Worm (Caenorhabditis elegans) whole organism, L4 larva: ENCODE results near the gene Y57A10B.6.

Source experiments
- D1046.2 ChIP-seq: fragments of 200-800 bp; sonication (Bioruptor generic); IDR thresholded peaks from 2 replicates; pipeline ENCODE4 v1.3.6; 2022; ENCODE audit warnings: missing genetic modification characterization, missing compliant biosample characterization
- F26F4.8 ChIP-seq: fragments of 200-800 bp; sonication (Bioruptor generic); conservative IDR thresholded peaks from 2 replicates; pipeline ENCODE4 v1.3.6; 2022; ENCODE audit warnings: missing genetic modification characterization, missing compliant biosample characterization
- F37D6.2 ChIP-seq: sonication (generic microtip); optimal IDR thresholded peaks from 2 replicates; lab custom pipeline; 2016; ENCODE audit warnings: mild to moderate bottlenecking, missing genetic modification characterization, missing compliant biosample characterization
- R02D3.7 ChIP-seq: fragments of 150-350 bp; sonication (generic microtip); optimal IDR thresholded peaks from 3 replicates; lab custom pipeline; 2014; ENCODE audit warnings: missing biosample characterization, missing genetic modification characterization
- T26A8.4 ChIP-seq: fragments of 200-800 bp; sonication (Bioruptor generic); IDR thresholded peaks from 2 replicates; pipeline ENCODE4 v1.3.6; 2022; ENCODE audit warnings: missing genetic modification characterization, missing compliant biosample characterization
- ZK337.2 ChIP-seq: fragments of 200-800 bp; sonication (Bioruptor generic); IDR thresholded peaks from 2 replicates; pipeline ENCODE4 v1.3.6; 2022; ENCODE audit warnings: missing genetic modification reagents, missing genetic modification characterization, missing compliant biosample characterization
- aha-1 ChIP-seq: fragments of 150-350 bp; peaks from one replicate; lab custom pipeline; 2014; ENCODE audit warnings: missing biosample characterization, missing genetic modification characterization
- ceh-20 ChIP-seq: fragments of 200-800 bp; sonication (Bioruptor generic); IDR thresholded peaks from 2 replicates; pipeline ENCODE4 v1.3.6; 2022; ENCODE audit warnings: missing genetic modification reagents, missing genetic modification characterization, missing compliant biosample characterization
- dmd-6 ChIP-seq: fragments of 200-800 bp; sonication (Bioruptor generic); IDR thresholded peaks from 2 replicates; pipeline ENCODE4 v1.3.6; 2022; ENCODE audit warnings: missing genetic modification reagents, missing genetic modification characterization, missing compliant biosample characterization
- dve-1 ChIP-seq: sonication (generic microtip); optimal IDR thresholded peaks from 2 replicates; lab custom pipeline; 2017; ENCODE audit warnings: antibody characterized with exemption, mild to moderate bottlenecking, missing genetic modification characterization, missing compliant biosample characterization; ENCODE audit not compliant: insufficient read depth
- egl-43 ChIP-seq: fragments of 200-800 bp; sonication (Bioruptor generic); IDR thresholded peaks from 2 replicates; pipeline ENCODE4 v1.3.6; 2022; ENCODE audit warnings: missing genetic modification reagents, missing genetic modification characterization, missing compliant biosample characterization
- hif-1 ChIP-seq, 2 experiments: sonication (generic microtip); optimal IDR thresholded peaks; 2 replicates each; lab custom pipeline; 2016 to 2017; ENCODE audit warnings: missing compliant biosample characterization in 2 of 2, missing genetic modification characterization in 2 of 2, missing genetic modification reagents in 2 of 2, missing genotype in 2 of 2, mild to moderate bottlenecking in 1 of 2
- hmg-1.1 ChIP-seq: fragments of 200-800 bp; sonication (Bioruptor generic); IDR thresholded peaks from 2 replicates; pipeline ENCODE4 v1.3.6; 2022; ENCODE audit warnings: missing genetic modification reagents, missing genetic modification characterization, missing compliant biosample characterization
- jun-1 ChIP-seq: fragments of 150-350 bp; optimal IDR thresholded peaks from 2 replicates; lab custom pipeline; 2014; ENCODE audit warnings: missing biosample characterization, missing genetic modification reagents, missing genetic modification characterization
- lin-1 ChIP-seq: fragments of 200-800 bp; sonication (Bioruptor generic); IDR thresholded peaks from 2 replicates; pipeline ENCODE4 v1.3.6; 2022; ENCODE audit warnings: missing genetic modification reagents, missing genetic modification characterization, missing compliant biosample characterization
- lin-15B ChIP-seq: fragments of 150-350 bp; sonication (generic microtip); optimal IDR thresholded peaks from 3 replicates; lab custom pipeline; 2014; ENCODE audit warnings: missing biosample characterization, missing genetic modification characterization
- lir-3 ChIP-seq: sonication (generic microtip); optimal IDR thresholded peaks from 2 replicates; lab custom pipeline; 2016; ENCODE audit warnings: mild to moderate bottlenecking, missing genetic modification characterization, missing compliant biosample characterization
- lsy-2 ChIP-seq, 2 experiments: fragments of 150-350 bp in 1 of 2; sonication (generic microtip) in 1 of 2; optimal IDR thresholded peaks; 2 replicates each; lab custom pipeline; 2014 to 2017; ENCODE audit warnings: missing biosample characterization in 2 of 2, missing genetic modification characterization in 2 of 2
- madf-9 ChIP-seq: fragments of 200-800 bp; sonication (Bioruptor generic); conservative IDR thresholded peaks from 2 replicates; pipeline ENCODE4 v1.3.6; 2022; ENCODE audit warnings: missing genetic modification reagents, missing genetic modification characterization, missing compliant biosample characterization
- mdl-1 ChIP-seq, 2 experiments: fragments of 150-350 bp in 1 of 2; sonication (generic microtip) in 1 of 2; optimal IDR thresholded peaks; 2 replicates each; lab custom pipeline; 2014 to 2017; ENCODE audit warnings: missing biosample characterization in 2 of 2, missing genetic modification characterization in 2 of 2
- mep-1 ChIP-seq: fragments of 150-350 bp; sonication (generic microtip); optimal IDR thresholded peaks from 3 replicates; lab custom pipeline; 2014; ENCODE audit warnings: missing biosample characterization, missing genetic modification characterization
- mxl-2 ChIP-seq: fragments of 200-800 bp; sonication (Bioruptor generic); conservative IDR thresholded peaks from 2 replicates; pipeline ENCODE4 v1.3.6; 2022; ENCODE audit warnings: missing genetic modification reagents, missing genetic modification characterization, missing compliant biosample characterization
- nhr-111 ChIP-seq: fragments of 200-800 bp; sonication (Bioruptor generic); optimal IDR thresholded peaks from 2 replicates; lab custom pipeline; 2018; ENCODE audit warnings: mild to moderate bottlenecking, missing genetic modification characterization, missing compliant biosample characterization
- nhr-25 ChIP-seq: sonication (generic microtip); optimal IDR thresholded peaks from 2 replicates; lab custom pipeline; 2017; ENCODE audit warnings: missing genetic modification characterization, mild to moderate bottlenecking, missing compliant biosample characterization, antibody characterized with exemption, moderate library complexity, borderline replicate concordance; ENCODE audit not compliant: insufficient read depth
- nhr-28 ChIP-seq: fragments of 150-350 bp; optimal IDR thresholded peaks from 2 replicates; lab custom pipeline; 2014; ENCODE audit warnings: missing biosample characterization, missing genetic modification characterization
- rbr-2 ChIP-seq: sonication (generic microtip); optimal IDR thresholded peaks from 2 replicates; lab custom pipeline; 2016; ENCODE audit warnings: missing genotype, missing genetic modification characterization, missing compliant biosample characterization
- set-16 ChIP-seq: fragments of 200-800 bp; sonication (Bioruptor generic); IDR thresholded peaks from 2 replicates; pipeline ENCODE4 v1.3.6; 2022; ENCODE audit warnings: missing genetic modification reagents, missing genetic modification characterization, missing compliant biosample characterization
- snpc-1.2 ChIP-seq: fragments of 200-800 bp; sonication (Bioruptor generic); IDR thresholded peaks from 2 replicates; pipeline ENCODE4 v1.3.6; 2022; ENCODE audit warnings: missing genetic modification reagents, missing genetic modification characterization, missing compliant biosample characterization
- snpc-4 ChIP-seq: fragments of 150-350 bp; optimal IDR thresholded peaks from 2 replicates; lab custom pipeline; 2014; ENCODE audit warnings: missing biosample characterization, missing genetic modification characterization
- spr-3 ChIP-seq: fragments of 200-800 bp; sonication (Bioruptor generic); optimal IDR thresholded peaks from 2 replicates; lab custom pipeline; 2018; ENCODE audit warnings: mild to moderate bottlenecking, missing genetic modification characterization, missing compliant biosample characterization
- tag-97 ChIP-seq: fragments of 200-800 bp; sonication (Bioruptor generic); IDR thresholded peaks from 2 replicates; pipeline ENCODE4 v1.3.6; 2022; ENCODE audit warnings: missing genetic modification characterization, missing compliant biosample characterization
- unc-62 ChIP-seq, 3 experiments: fragments of 150-350 bp in 1 of 3; sonication (generic microtip); optimal IDR thresholded peaks in 2 of 3; peaks in 1 of 3; 1 replicate in 1 of 3; 2 replicates in 2 of 3; lab custom pipeline; 2014 to 2017; ENCODE audit warnings: missing biosample characterization in 3 of 3, missing genetic modification characterization in 3 of 3, missing genetic modification reagents in 3 of 3, missing genotype in 1 of 3
- ztf-7 ChIP-seq: fragments of 150-350 bp; optimal IDR thresholded peaks from 2 replicates; lab custom pipeline; 2014; ENCODE audit warnings: missing biosample characterization, missing genetic modification characterization

Gene Y57A10B.6

DNA sequence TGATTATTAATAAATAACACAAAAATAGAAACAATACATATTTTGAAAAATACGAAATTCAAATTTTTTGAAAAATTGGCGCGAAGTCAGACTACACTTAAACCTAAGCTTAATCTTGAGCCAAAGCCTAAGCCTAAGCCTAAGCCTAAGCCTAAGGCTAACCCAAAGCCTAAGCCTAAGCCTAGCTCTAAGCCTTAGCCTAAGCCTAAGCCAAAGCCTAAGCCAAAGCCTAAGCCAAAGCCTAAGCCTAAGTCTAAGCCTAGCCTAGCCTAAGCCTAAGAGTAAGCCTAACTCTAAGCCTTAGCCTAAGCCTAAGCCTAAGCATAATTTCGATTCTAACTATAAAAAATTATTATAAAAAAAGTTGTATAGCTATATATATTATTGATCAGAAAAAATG, 9.0 kb upstream of the Y57A10B.6 start:
- TF ChIP-seq dve-1 (tag; lab: Kevin White, UChicago) (no peak), ztf-7 (no peak), F37D6.2 (no peak)

DNA sequence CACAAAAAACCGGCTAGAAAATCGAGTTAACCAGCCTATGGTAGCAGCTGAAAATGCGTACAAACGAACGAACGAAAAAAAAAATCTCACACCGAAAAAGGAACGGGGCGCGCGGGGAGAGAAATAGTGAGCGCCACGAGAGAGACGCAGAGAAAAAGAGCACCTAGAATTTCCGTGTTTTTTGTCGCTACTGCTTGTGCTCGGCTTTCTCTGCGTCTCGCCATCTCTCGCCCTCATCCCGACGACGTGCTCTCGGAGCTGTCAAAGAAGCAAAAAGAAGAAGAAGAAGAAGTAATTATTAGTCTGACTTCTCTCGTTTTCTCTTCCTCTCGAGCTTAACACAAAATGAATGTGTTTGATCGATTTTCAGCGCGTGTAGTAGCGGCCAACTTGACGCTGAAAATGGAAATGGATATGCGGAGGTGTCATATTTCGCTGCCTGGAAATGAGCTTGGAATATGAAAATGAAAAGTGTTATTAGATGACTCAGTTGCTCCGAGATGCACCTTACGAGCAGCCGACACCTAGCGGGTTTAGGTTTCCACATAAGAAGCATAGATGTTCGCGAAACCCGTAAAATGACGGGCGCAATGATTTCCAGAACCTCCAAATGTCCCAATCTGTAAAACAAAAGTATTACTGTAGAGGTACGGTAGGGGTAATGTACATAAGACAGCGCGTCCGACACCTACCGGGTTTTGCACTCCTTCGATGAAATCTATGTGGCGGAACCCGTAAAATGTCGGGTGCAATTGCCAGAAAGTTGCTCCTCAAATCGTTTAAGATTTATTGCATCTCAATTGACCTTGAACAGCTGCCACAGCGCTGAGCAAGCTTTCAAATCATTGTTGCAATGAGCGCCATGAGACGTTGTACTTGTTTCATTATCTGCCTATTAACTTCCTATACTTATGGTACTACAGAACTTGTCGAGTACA, 7.0 kb upstream of the Y57A10B.6 start, which contains the start of gene btb-14:
btb-14 (plus strand) TSS at position 839 of the 938 bp plus-strand sequence.
- no peak for TF ChIP-seq snpc-1.2 (GFP tag; lab: Robert Waterston, UW)
- peak; percentile 24 for TF ChIP-seq rbr-2 (tag; lab: Kevin White, UChicago)
- no peak for TF ChIP-seq mxl-2 (GFP tag; lab: Robert Waterston, UW)
- peak; percentile 12; the same call in 1 of the 2 replicates for TF ChIP-seq dmd-6 (GFP tag; lab: Robert Waterston, UW)
- no peak for TF ChIP-seq lin-1
- TF ChIP-seq spr-3 = no peak
- peak in 1 of 2 experiments; percentile 21 for TF ChIP-seq mdl-1 (tag; optimal IDR thresholded peaks at IDR 0.05; lab: Kevin White, UChicago)
- TF ChIP-seq set-16 = peak; percentile 46; the same call in 1 of the 2 replicates
- peak in 1 of 2 experiments; percentile 60 for TF ChIP-seq lsy-2 (tag; optimal IDR thresholded peaks at IDR 0.05; lab: Kevin White, UChicago)
- TF ChIP-seq ZK337.2 (GFP tag; lab: Robert Waterston, UW) = no peak
- peak; percentile 26 for TF ChIP-seq snpc-4 (tag; lab: Kevin White, UChicago)
- TF ChIP-seq jun-1 (tag; lab: Kevin White, UChicago) = no peak
- TF ChIP-seq egl-43 (GFP tag; lab: Robert Waterston, UW) = 0 out of 2 replicates have a peak, but pooled peaks have one; percentile 44
- no peak for TF ChIP-seq nhr-28 (tag; lab: Kevin White, UChicago)
- peak in 1 of 2 experiments; percentile 53 for TF ChIP-seq unc-62 (GFP tag; optimal IDR thresholded peaks at IDR 0.05 in 1 of 2; lab: Kevin White, UChicago)
- TF ChIP-seq unc-62 (tag; optimal IDR thresholded peaks at IDR 0.05; lab: Kevin White, UChicago) = no peak
- TF ChIP-seq nhr-111 = no peak
- TF ChIP-seq hmg-1.1 (GFP tag; lab: Robert Waterston, UW) = peak; percentile 64; the same call in 1 of the 2 replicates
- TF ChIP-seq hif-1 (tag; optimal IDR thresholded peaks at IDR 0.05; lab: Kevin White, UChicago) = peak in 1 of 2 experiments; percentile 4
- TF ChIP-seq lin-15B (tag; lab: Kevin White, UChicago) = no peak
- TF ChIP-seq ceh-20 (GFP tag; lab: Robert Waterston, UW) = 0 out of 2 replicates have a peak, but pooled peaks have one; percentile 19
- no peak for TF ChIP-seq D1046.2 (GFP tag; lab: Robert Waterston, UW)

DNA sequence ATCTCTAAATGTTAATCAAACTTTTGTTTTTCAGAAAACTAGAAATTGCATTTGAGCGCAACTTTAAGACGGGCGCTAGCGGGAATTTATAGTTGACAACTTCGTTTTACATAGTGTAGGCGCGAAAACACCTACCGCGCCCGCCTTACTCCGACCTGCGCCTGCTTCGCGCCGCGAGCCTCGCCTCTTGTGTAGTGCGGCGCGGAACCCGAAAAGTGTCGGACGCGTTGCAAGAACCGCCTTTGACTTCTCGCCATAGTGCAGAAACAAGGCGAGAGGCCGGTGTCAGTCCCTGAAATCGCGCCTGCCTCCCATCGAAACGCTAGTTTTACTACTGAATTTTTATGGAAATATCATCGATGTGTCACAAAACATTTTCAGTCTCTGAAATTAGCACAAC, 4.1 kb upstream of the Y57A10B.6 start:
- TF ChIP-seq aha-1 (tag; lab: Kevin White, UChicago) (peak; percentile 61), set-16 (peak; percentile 82), ZK337.2 (GFP tag; lab: Robert Waterston, UW) (no peak), madf-9 (no peak), R02D3.7 (tag; lab: Kevin White, UChicago) (no peak), egl-43 (GFP tag; lab: Robert Waterston, UW) (0 out of 2 replicates have a peak, but pooled peaks have one; percentile 35)

DNA sequence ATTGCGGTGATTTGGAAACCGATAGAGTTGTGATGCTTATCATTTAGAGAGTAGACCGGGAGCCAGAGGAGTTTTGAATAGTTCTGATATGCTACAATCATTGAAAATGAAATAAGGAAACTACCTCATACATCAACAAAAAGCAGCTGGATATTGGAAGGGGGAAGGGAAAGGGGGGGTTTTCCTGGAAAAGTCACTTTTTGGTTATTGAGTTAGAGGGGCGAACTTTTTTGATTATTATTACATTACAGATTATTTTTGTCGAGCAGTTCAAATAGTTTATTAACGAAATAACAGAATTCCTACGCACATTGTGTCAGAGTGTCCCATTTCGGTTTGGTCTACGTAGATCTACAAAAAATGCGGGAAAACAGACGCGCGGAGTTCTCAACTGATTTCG, 3.1 kb upstream of the Y57A10B.6 start, which contains the start of gene sre-42:
sre-42 (minus strand) TSS at position 101 of the 400 bp plus-strand sequence.
- TF ChIP-seq tag-97 (GFP tag; lab: Robert Waterston, UW) (no peak), aha-1 (tag; lab: Kevin White, UChicago) (peak; percentile 18)
- TF ChIP-seq, all 104 proteins: peak for 1

DNA sequence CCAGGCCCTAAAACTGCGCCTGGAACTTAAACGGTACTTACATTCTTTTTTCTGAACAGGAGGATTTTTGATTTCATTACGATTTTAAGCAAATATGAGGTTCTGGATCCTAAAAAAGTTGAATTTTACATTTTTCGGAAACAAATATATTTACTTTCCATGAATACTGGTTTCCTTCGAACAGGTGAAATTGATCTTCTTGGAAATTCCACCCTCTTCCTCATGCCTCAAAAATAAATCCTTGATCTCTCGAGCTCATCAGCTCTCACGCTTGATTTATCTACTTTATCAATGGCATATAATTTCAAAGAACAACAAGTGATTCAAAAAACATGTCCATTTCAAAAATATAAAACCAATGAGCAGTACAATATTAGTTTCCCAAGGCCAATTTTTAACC, 2.4 kb upstream of the Y57A10B.6 start:
- TF ChIP-seq T26A8.4 (GFP tag; lab: Robert Waterston, UW) (no peak), mep-1 (tag; lab: Kevin White, UChicago) (no peak), nhr-25 (tag; lab: Kevin White, UChicago) (no peak), lir-3 (tag; lab: Kevin White, UChicago) (no peak), spr-3 (no peak), F26F4.8 (GFP tag; lab: Robert Waterston, UW) (no peak)
